Fruit fly (Drosophila melanogaster) whole organism, pupa: ENCODE data around the gene CG31161.

Experiments
- CG10348 ChIP-seq: fragments of 200-800 bp; sonication (Bioruptor generic); IDR thresholded peaks from 2 replicates; pipeline ENCODE4 v1.3.6; 2022; ENCODE audit warnings: missing biosample characterization, missing genetic modification characterization
- CG12605 ChIP-seq: fragments of 200-800 bp; sonication (Bioruptor generic); IDR thresholded peaks from 2 replicates; pipeline ENCODE4 v1.3.6; 2022; ENCODE audit warnings: missing biosample characterization, missing genetic modification characterization
- CG13204 ChIP-seq: fragments of 200-800 bp; sonication (Bioruptor generic); optimal IDR thresholded peaks from 2 replicates; lab custom pipeline; 2018; ENCODE audit warnings: missing biosample characterization, mild to moderate bottlenecking, missing genetic modification characterization, moderate library complexity
- CG14655 ChIP-seq: fragments of 200-800 bp; sonication (Bioruptor generic); optimal IDR thresholded peaks from 3 replicates; lab custom pipeline; 2017; ENCODE audit warnings: mild to moderate bottlenecking, missing biosample characterization, missing genetic modification reagents, missing genetic modification characterization
- CG15710 ChIP-seq: fragments of 200-800 bp; sonication (Bioruptor generic); optimal IDR thresholded peaks from 2 replicates; lab custom pipeline; 2018; ENCODE audit warnings: missing biosample characterization, mild to moderate bottlenecking, missing genetic modification characterization, moderate library complexity
- CG17806 ChIP-seq: fragments of 200-800 bp; sonication (Bioruptor generic); optimal IDR thresholded peaks from 2 replicates; lab custom pipeline; 2018; ENCODE audit warnings: missing biosample characterization, mild to moderate bottlenecking, missing genetic modification characterization, moderate library complexity
- CG32121 ChIP-seq: fragments of 200-800 bp; sonication (Bioruptor generic); IDR thresholded peaks from 2 replicates; pipeline ENCODE4 v1.3.6; 2022; ENCODE audit warnings: missing biosample characterization, missing genetic modification characterization
- CG34367 ChIP-seq: fragments of 200-800 bp; sonication (Bioruptor generic); optimal IDR thresholded peaks from 2 replicates; lab custom pipeline; 2018; ENCODE audit warnings: missing biosample characterization, mild to moderate bottlenecking, missing genetic modification characterization
- CG4496 ChIP-seq: fragments of 200-800 bp; sonication (Bioruptor generic); IDR thresholded peaks from 3 replicates; pipeline ENCODE4 v1.3.6; 2022; ENCODE audit warnings: missing biosample characterization, missing genetic modification characterization
- CG8159 ChIP-seq: fragments of 200-800 bp; sonication (Bioruptor generic); optimal IDR thresholded peaks from 3 replicates; lab custom pipeline; 2018; ENCODE audit warnings: missing biosample characterization, mild to moderate bottlenecking, missing genetic modification characterization, moderate library complexity
- CG8301 ChIP-seq: fragments of 200-800 bp; sonication (Bioruptor generic); optimal IDR thresholded peaks from 2 replicates; lab custom pipeline; 2018; ENCODE audit warnings: missing biosample characterization, mild to moderate bottlenecking, missing genetic modification characterization
- CG9948 ChIP-seq: fragments of 200-800 bp; sonication (Bioruptor generic); optimal IDR thresholded peaks from 2 replicates; lab custom pipeline; 2018; ENCODE audit warnings: missing biosample characterization, mild to moderate bottlenecking, missing genetic modification characterization, moderate library complexity
- D1 ChIP-seq: fragments of 200-800 bp; sonication (Bioruptor generic); optimal IDR thresholded peaks from 2 replicates; lab custom pipeline; 2018; ENCODE audit warnings: missing biosample characterization, mild to moderate bottlenecking, missing genetic modification characterization, moderate library complexity
- EcR ChIP-seq: fragments of 200-800 bp; sonication (Bioruptor generic); optimal IDR thresholded peaks from 3 replicates; lab custom pipeline; 2019; ENCODE audit warnings: missing biosample characterization, missing genetic modification characterization, mild to moderate bottlenecking, moderate library complexity, missing genetic modification reagents
- Ets98B ChIP-seq: fragments of 200-800 bp; sonication (Bioruptor generic); IDR thresholded peaks from 2 replicates; pipeline ENCODE4 v1.3.6; 2022; ENCODE audit warnings: missing biosample characterization, missing genetic modification characterization
- Pif1A ChIP-seq: fragments of 200-800 bp; sonication (Bioruptor generic); optimal IDR thresholded peaks from 3 replicates; lab custom pipeline; 2016; ENCODE audit warnings: missing biosample characterization, missing genetic modification characterization
- Pif1B ChIP-seq: fragments of 200-800 bp; sonication (Bioruptor generic); optimal IDR thresholded peaks from 3 replicates; lab custom pipeline; 2016; ENCODE audit warnings: missing biosample characterization, missing genetic modification characterization
- Snoo ChIP-seq: fragments of 200-800 bp; sonication (Bioruptor generic); optimal IDR thresholded peaks from 3 replicates; lab custom pipeline; 2017; ENCODE audit warnings: missing biosample characterization, mild to moderate bottlenecking, missing genetic modification characterization, inconsistent platforms
- fd96Ca ChIP-seq: fragments of 200-800 bp; sonication (Bioruptor generic); IDR thresholded peaks from 3 replicates; pipeline ENCODE4 v1.3.6; 2022; ENCODE audit warnings: missing biosample characterization, missing genetic modification characterization
- gl ChIP-seq: fragments of 200-800 bp; sonication (Bioruptor generic); optimal IDR thresholded peaks from 2 replicates; lab custom pipeline; 2018; ENCODE audit warnings: missing biosample characterization, mild to moderate bottlenecking, missing genetic modification characterization
- rn ChIP-seq: fragments of 200-800 bp; sonication (Bioruptor generic); IDR thresholded peaks from 2 replicates; pipeline ENCODE4 v1.3.6; 2022; ENCODE audit warnings: missing biosample characterization, missing genetic modification characterization

CG31161 gene

DNA sequence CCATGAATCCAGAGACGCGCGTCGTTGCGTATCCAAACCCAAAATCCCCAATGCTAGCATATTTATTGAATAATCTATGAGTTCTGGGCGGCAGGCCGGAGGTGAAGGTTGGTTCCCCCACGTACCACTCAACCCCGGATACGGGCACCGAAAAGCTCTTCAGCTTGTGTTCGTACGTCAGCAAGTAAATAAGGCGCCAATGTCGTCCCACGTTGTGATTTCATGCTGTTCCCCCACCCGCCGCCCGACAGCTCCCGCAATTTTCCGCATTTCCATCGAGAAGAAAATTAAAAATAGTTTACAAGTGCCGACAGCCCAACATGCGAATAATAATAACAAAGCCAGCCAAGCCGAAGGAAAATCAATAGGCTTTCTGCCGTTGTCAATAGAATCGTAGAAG is 17.6 kb upstream of the CG31161 start:
- TF ChIP-seq Snoo (no peak), D1 (no peak), CG4496 (GFP tag; lab: Robert Waterston, UW) (no peak), CG8301 (tag; lab: Kevin White, UChicago) (no peak), CG32121 (GFP tag; lab: Robert Waterston, UW) (no peak), CG15710 (tag; lab: Kevin White, UChicago) (no peak), Pif1B (GFP tag; lab: Kevin White, UChicago) (no peak), Ets98B (GFP tag; lab: Robert Waterston, UW) (no peak), CG10348 (GFP tag; lab: Robert Waterston, UW) (no peak), EcR (GFP tag; lab: Kevin White, UChicago) (no peak), CG34367 (tag; lab: Kevin White, UChicago) (no peak), Pif1A (GFP tag; lab: Kevin White, UChicago) (no peak), CG12605 (GFP tag; lab: Robert Waterston, UW) (no peak), fd96Ca (GFP tag; lab: Robert Waterston, UW) (no peak), CG14655 (GFP tag; lab: Kevin White, UChicago) (no peak)

DNA sequence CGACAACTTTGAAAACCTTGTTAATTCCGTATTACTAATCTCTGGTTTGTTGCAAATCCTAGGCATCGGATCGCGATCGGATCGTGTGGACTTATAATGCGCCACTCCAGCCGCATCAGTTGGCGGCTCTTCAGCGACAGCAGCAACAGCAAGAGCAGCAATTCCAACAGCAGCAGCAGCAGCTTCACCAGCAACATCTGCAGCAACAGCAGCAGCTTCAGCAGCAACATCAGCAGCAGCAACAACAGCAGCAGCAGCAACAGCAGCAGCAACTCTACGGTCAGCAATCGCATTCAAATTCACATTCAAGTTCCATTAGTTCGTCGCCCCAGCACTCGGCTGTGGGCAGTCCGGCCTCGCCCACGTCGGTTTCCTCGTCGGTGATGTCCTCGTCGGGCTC is 13.5 kb upstream of the CG31161 start:
- TF ChIP-seq CG10348 (GFP tag; lab: Robert Waterston, UW) = no peak
- TF ChIP-seq Ets98B (GFP tag; lab: Robert Waterston, UW) = no peak
- TF ChIP-seq CG9948 (tag; lab: Kevin White, UChicago) = no peak
- no peak for TF ChIP-seq rn (GFP tag; lab: Robert Waterston, UW)
- no peak for TF ChIP-seq CG17806 (tag; lab: Kevin White, UChicago)
- TF ChIP-seq Pif1A (GFP tag; lab: Kevin White, UChicago) = no peak
- TF ChIP-seq Pif1B (GFP tag; lab: Kevin White, UChicago) = no peak
- TF ChIP-seq fd96Ca (GFP tag; lab: Robert Waterston, UW) = no peak
- TF ChIP-seq CG12605 (GFP tag; lab: Robert Waterston, UW) = no peak
- no peak for TF ChIP-seq EcR (GFP tag; lab: Kevin White, UChicago)
- no peak for TF ChIP-seq CG34367 (tag; lab: Kevin White, UChicago)
- no peak for TF ChIP-seq CG32121 (GFP tag; lab: Robert Waterston, UW)
- TF ChIP-seq CG13204 (GFP tag; lab: Kevin White, UChicago) = no peak
- TF ChIP-seq CG8159 = no peak
- no peak for TF ChIP-seq gl (tag; lab: Kevin White, UChicago)
- no peak for TF ChIP-seq D1
- TF ChIP-seq CG15710 (tag; lab: Kevin White, UChicago) = no peak
- no peak for TF ChIP-seq CG8301 (tag; lab: Kevin White, UChicago)
- no peak for TF ChIP-seq CG4496 (GFP tag; lab: Robert Waterston, UW)
- TF ChIP-seq Snoo = no peak

DNA sequence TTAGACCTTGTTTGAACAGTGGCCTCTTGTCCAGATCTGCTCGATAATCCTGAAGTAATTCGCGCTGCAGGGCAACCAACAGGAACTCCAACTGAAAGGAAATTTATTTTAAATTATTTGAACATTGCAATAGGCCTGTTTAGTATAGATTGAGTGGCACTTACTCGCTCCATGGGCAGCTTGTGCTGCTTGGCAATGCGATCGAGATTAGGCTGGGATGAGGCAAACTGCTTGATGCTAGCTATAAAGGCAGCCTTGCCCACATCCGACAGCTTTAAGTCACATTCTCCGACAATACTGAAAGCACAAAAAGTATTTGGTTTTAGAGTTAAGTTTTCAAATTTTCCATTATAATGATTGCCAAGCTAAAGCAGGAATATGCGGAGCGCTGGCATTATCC is 7.1 kb upstream of the CG31161 start, which contains the start of gene CG13843:
TSS of gene CG13843 (plus strand) at position 301 of the 400 bp plus-strand sequence.
- no peak for TF ChIP-seq fd96Ca (GFP tag; lab: Robert Waterston, UW)
- no peak for TF ChIP-seq rn (GFP tag; lab: Robert Waterston, UW)
- TF ChIP-seq CG17806 (tag; lab: Kevin White, UChicago) = no peak
- no peak for TF ChIP-seq CG8159
- TF ChIP-seq CG15710 (tag; lab: Kevin White, UChicago) = no peak
- TF ChIP-seq CG34367 (tag; lab: Kevin White, UChicago) = no peak
- TF ChIP-seq CG14655 (GFP tag; lab: Kevin White, UChicago) = no peak
- TF ChIP-seq gl (tag; lab: Kevin White, UChicago) = no peak
- no peak for TF ChIP-seq CG4496 (GFP tag; lab: Robert Waterston, UW)
- no peak for TF ChIP-seq CG13204 (GFP tag; lab: Kevin White, UChicago)
- no peak for TF ChIP-seq Snoo
- no peak for TF ChIP-seq Ets98B (GFP tag; lab: Robert Waterston, UW)
- no peak for TF ChIP-seq CG8301 (tag; lab: Kevin White, UChicago)
- no peak for TF ChIP-seq D1
- no peak for TF ChIP-seq CG32121 (GFP tag; lab: Robert Waterston, UW)
- TF ChIP-seq Pif1B (GFP tag; lab: Kevin White, UChicago) = no peak
- no peak for TF ChIP-seq CG10348 (GFP tag; lab: Robert Waterston, UW)
- TF ChIP-seq EcR (GFP tag; lab: Kevin White, UChicago) = no peak
- no peak for TF ChIP-seq Pif1A (GFP tag; lab: Kevin White, UChicago)
- TF ChIP-seq CG9948 (tag; lab: Kevin White, UChicago) = no peak

DNA sequence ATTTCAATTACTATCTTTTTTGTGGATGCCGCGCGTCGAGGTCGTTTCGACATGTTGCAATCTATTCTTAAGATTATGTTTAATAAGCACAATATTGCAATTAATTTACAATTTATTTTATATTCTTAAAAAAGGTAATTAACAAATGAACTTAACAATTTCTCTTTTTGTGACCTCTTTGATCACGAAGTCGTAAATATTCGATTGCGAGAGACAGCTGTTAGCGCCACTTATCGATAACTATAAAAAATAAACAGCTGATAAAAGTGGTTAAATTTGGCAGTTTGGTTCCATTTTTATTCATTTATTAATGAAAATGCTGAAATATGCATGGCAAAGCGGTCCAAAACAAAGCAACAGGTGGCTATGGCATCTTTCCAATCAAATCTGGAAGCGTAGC is 2.9 kb upstream of the CG31161 start, which contains the start of the genes CG31156 and mRRF2:
TSS of gene CG31156 (minus strand) at position 209 of the 400 bp plus-strand sequence.
TSS of gene mRRF2 (plus strand) at position 239 of the 400 bp plus-strand sequence.
- TF ChIP-seq CG9948 (tag; lab: Kevin White, UChicago) = no peak
- TF ChIP-seq CG13204 (GFP tag; lab: Kevin White, UChicago) = no peak
- TF ChIP-seq CG4496 (GFP tag; lab: Robert Waterston, UW) = no peak
- no peak for TF ChIP-seq CG12605 (GFP tag; lab: Robert Waterston, UW)
- no peak for TF ChIP-seq D1
- no peak for TF ChIP-seq CG32121 (GFP tag; lab: Robert Waterston, UW)
- no peak for TF ChIP-seq CG14655 (GFP tag; lab: Kevin White, UChicago)
- no peak for TF ChIP-seq rn (GFP tag; lab: Robert Waterston, UW)
- no peak for TF ChIP-seq CG10348 (GFP tag; lab: Robert Waterston, UW)
- TF ChIP-seq Snoo = no peak
- no peak for TF ChIP-seq CG15710 (tag; lab: Kevin White, UChicago)
- no peak for TF ChIP-seq CG8301 (tag; lab: Kevin White, UChicago)
- TF ChIP-seq fd96Ca (GFP tag; lab: Robert Waterston, UW) = no peak
- no peak for TF ChIP-seq gl (tag; lab: Kevin White, UChicago)
- TF ChIP-seq CG8159 = no peak
- TF ChIP-seq Pif1A (GFP tag; lab: Kevin White, UChicago) = no peak

DNA sequence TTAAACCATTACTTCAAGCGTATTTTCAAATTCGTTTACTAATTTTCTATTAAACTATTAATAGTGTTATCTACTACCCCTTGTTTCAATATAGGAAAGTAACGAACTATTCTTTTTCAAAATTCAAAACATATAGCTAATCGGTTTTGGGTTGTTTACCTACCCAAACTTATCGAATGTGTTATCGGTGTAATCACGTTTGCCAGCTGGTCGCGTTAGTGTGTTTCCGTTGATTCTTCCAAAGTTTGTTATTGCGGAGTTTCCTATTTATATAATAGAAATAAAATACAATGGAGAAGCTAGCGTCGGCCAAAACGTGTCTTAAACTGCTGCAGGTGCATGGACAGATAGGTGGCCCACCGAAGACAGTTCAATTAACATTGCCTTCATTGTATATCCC is 2.0 kb downstream of the CG31161 start, which contains the start of gene mRpL45:
TSS of gene mRpL45 (plus strand) at position 213 of the 400 bp plus-strand sequence.
- no peak for TF ChIP-seq D1
- TF ChIP-seq gl (tag; lab: Kevin White, UChicago) = no peak
- TF ChIP-seq CG32121 (GFP tag; lab: Robert Waterston, UW) = no peak
- TF ChIP-seq CG14655 (GFP tag; lab: Kevin White, UChicago) = no peak
- no peak for TF ChIP-seq CG10348 (GFP tag; lab: Robert Waterston, UW)
- TF ChIP-seq CG15710 (tag; lab: Kevin White, UChicago) = no peak
- TF ChIP-seq CG8159 = no peak
- TF ChIP-seq CG17806 (tag; lab: Kevin White, UChicago) = no peak
- no peak for TF ChIP-seq Pif1B (GFP tag; lab: Kevin White, UChicago)
- TF ChIP-seq EcR (GFP tag; lab: Kevin White, UChicago) = no peak
- TF ChIP-seq Snoo = no peak
- TF ChIP-seq CG8301 (tag; lab: Kevin White, UChicago) = no peak
- no peak for TF ChIP-seq rn (GFP tag; lab: Robert Waterston, UW)
- TF ChIP-seq CG13204 (GFP tag; lab: Kevin White, UChicago) = no peak
- no peak for TF ChIP-seq Ets98B (GFP tag; lab: Robert Waterston, UW)
- no peak for TF ChIP-seq CG9948 (tag; lab: Kevin White, UChicago)
- TF ChIP-seq CG12605 (GFP tag; lab: Robert Waterston, UW) = no peak
- TF ChIP-seq fd96Ca (GFP tag; lab: Robert Waterston, UW) = no peak
- no peak for TF ChIP-seq Pif1A (GFP tag; lab: Kevin White, UChicago)
